Worm (Caenorhabditis elegans) whole organism, L4 larva: ENCODE data around the gene clp-2.

ENCODE experiments used
- F37D6.2 ChIP-seq: sonication (generic microtip); optimal IDR thresholded peaks from 2 replicates; lab custom pipeline; 2016; ENCODE audit warnings: mild to moderate bottlenecking, missing genetic modification characterization, missing compliant biosample characterization
- F44E2.7 ChIP-seq: fragments of 200-800 bp; sonication (Bioruptor generic); IDR thresholded peaks from 2 replicates; pipeline ENCODE4 v2.1.2; 2022; ENCODE audit warnings: missing genetic modification characterization, missing compliant biosample characterization
- aha-1 ChIP-seq: fragments of 150-350 bp; peaks from one replicate; lab custom pipeline; 2014; ENCODE audit warnings: missing biosample characterization, missing genetic modification characterization
- ama-1 ChIP-seq: fragments of 150-350 bp; optimal IDR thresholded peaks from 2 replicates; lab custom pipeline; 2014; ENCODE audit warnings: inconsistent platforms, mixed read lengths
- ceh-20 ChIP-seq: fragments of 200-800 bp; sonication (Bioruptor generic); IDR thresholded peaks from 2 replicates; pipeline ENCODE4 v1.3.6; 2022; ENCODE audit warnings: missing genetic modification reagents, missing genetic modification characterization, missing compliant biosample characterization
- ceh-28 ChIP-seq: fragments of 150-350 bp; optimal IDR thresholded peaks from 2 replicates; lab custom pipeline; 2014; ENCODE audit warnings: missing biosample characterization, missing genetic modification reagents, missing genetic modification characterization
- ceh-32 ChIP-seq: sonication (generic microtip); optimal IDR thresholded peaks from 2 replicates; lab custom pipeline; 2016; ENCODE audit warnings: mild to moderate bottlenecking, missing genetic modification characterization, missing compliant biosample characterization; ENCODE audit not compliant: poor library complexity
- ces-1 ChIP-seq: fragments of 150-350 bp; sonication (generic microtip); optimal IDR thresholded peaks from 4 replicates; lab custom pipeline; 2014; ENCODE audit warnings: missing biosample characterization, missing genetic modification reagents, missing genetic modification characterization
- ctbp-1 ChIP-seq: fragments of 200-800 bp; sonication (Bioruptor generic); IDR thresholded peaks from 2 replicates; pipeline ENCODE4 v1.3.6; 2022; ENCODE audit warnings: missing genetic modification reagents, missing genetic modification characterization, missing compliant biosample characterization
- dmd-6 ChIP-seq: fragments of 200-800 bp; sonication (Bioruptor generic); IDR thresholded peaks from 2 replicates; pipeline ENCODE4 v1.3.6; 2022; ENCODE audit warnings: missing genetic modification reagents, missing genetic modification characterization, missing compliant biosample characterization
- dmd-8 ChIP-seq: fragments of 200-800 bp; sonication (Bioruptor generic); IDR thresholded peaks from 2 replicates; pipeline ENCODE4 v1.3.6; 2022; ENCODE audit warnings: missing genetic modification characterization, missing compliant biosample characterization
- dpl-1 ChIP-seq: fragments of 150-350 bp; optimal IDR thresholded peaks from 2 replicates; lab custom pipeline; 2014; ENCODE audit warnings: missing biosample characterization, missing genetic modification reagents, missing genetic modification characterization
- dve-1 ChIP-seq: sonication (generic microtip); optimal IDR thresholded peaks from 2 replicates; lab custom pipeline; 2017; ENCODE audit warnings: antibody characterized with exemption, mild to moderate bottlenecking, missing genetic modification characterization, missing compliant biosample characterization; ENCODE audit not compliant: insufficient read depth
- egl-43 ChIP-seq: fragments of 200-800 bp; sonication (Bioruptor generic); IDR thresholded peaks from 2 replicates; pipeline ENCODE4 v1.3.6; 2022; ENCODE audit warnings: missing genetic modification reagents, missing genetic modification characterization, missing compliant biosample characterization
- fkh-10 ChIP-seq: fragments of 150-350 bp; optimal IDR thresholded peaks from 2 replicates; lab custom pipeline; 2014; ENCODE audit warnings: missing biosample characterization, missing genetic modification reagents, missing genetic modification characterization
- gei-8 ChIP-seq: fragments of 200-800 bp; sonication (Bioruptor generic); optimal IDR thresholded peaks from 2 replicates; lab custom pipeline; 2018; ENCODE audit warnings: mild to moderate bottlenecking, missing genetic modification characterization, missing compliant biosample characterization
- hif-1 ChIP-seq, 2 experiments: sonication (generic microtip); optimal IDR thresholded peaks; 2 replicates each; lab custom pipeline; 2016 to 2017; ENCODE audit warnings: missing compliant biosample characterization in 2 of 2, missing genetic modification characterization in 2 of 2, missing genetic modification reagents in 2 of 2, missing genotype in 2 of 2, mild to moderate bottlenecking in 1 of 2
- hlh-11 ChIP-seq: fragments of 200-800 bp; sonication (Bioruptor generic); optimal IDR thresholded peaks from 2 replicates; lab custom pipeline; 2018; ENCODE audit warnings: mild to moderate bottlenecking, missing genetic modification characterization, missing compliant biosample characterization
- hlh-30 ChIP-seq: sonication (generic microtip); optimal IDR thresholded peaks from 2 replicates; lab custom pipeline; 2017; ENCODE audit warnings: antibody characterized with exemption, mild to moderate bottlenecking, missing genetic modification characterization, missing compliant biosample characterization; ENCODE audit not compliant: insufficient read depth
- hmg-1.1 ChIP-seq: fragments of 200-800 bp; sonication (Bioruptor generic); IDR thresholded peaks from 2 replicates; pipeline ENCODE4 v1.3.6; 2022; ENCODE audit warnings: missing genetic modification reagents, missing genetic modification characterization, missing compliant biosample characterization
- lin-38 ChIP-seq: fragments of 200-800 bp; sonication (Bioruptor generic); IDR thresholded peaks from 2 replicates; pipeline ENCODE4 v1.3.6; 2022; ENCODE audit warnings: missing genetic modification reagents, missing genetic modification characterization, missing compliant biosample characterization
- lsy-2 ChIP-seq, 2 experiments: fragments of 150-350 bp in 1 of 2; sonication (generic microtip) in 1 of 2; optimal IDR thresholded peaks; 2 replicates each; lab custom pipeline; 2014 to 2017; ENCODE audit warnings: missing biosample characterization in 2 of 2, missing genetic modification characterization in 2 of 2
- mdl-1 ChIP-seq, 2 experiments: fragments of 150-350 bp in 1 of 2; sonication (generic microtip) in 1 of 2; optimal IDR thresholded peaks; 2 replicates each; lab custom pipeline; 2014 to 2017; ENCODE audit warnings: missing biosample characterization in 2 of 2, missing genetic modification characterization in 2 of 2
- mep-1 ChIP-seq: fragments of 150-350 bp; sonication (generic microtip); optimal IDR thresholded peaks from 3 replicates; lab custom pipeline; 2014; ENCODE audit warnings: missing biosample characterization, missing genetic modification characterization
- mxl-2 ChIP-seq: fragments of 200-800 bp; sonication (Bioruptor generic); conservative IDR thresholded peaks from 2 replicates; pipeline ENCODE4 v1.3.6; 2022; ENCODE audit warnings: missing genetic modification reagents, missing genetic modification characterization, missing compliant biosample characterization
- nhr-10 ChIP-seq: fragments of 150-350 bp; optimal IDR thresholded peaks from 2 replicates; lab custom pipeline; 2014; ENCODE audit warnings: missing biosample characterization, missing genetic modification characterization
- nhr-11 ChIP-seq: fragments of 150-350 bp; optimal IDR thresholded peaks from 2 replicates; lab custom pipeline; 2014; ENCODE audit warnings: missing biosample characterization, missing genetic modification characterization
- nhr-111 ChIP-seq: fragments of 200-800 bp; sonication (Bioruptor generic); optimal IDR thresholded peaks from 2 replicates; lab custom pipeline; 2018; ENCODE audit warnings: mild to moderate bottlenecking, missing genetic modification characterization, missing compliant biosample characterization
- nhr-237 ChIP-seq: sonication (generic microtip); optimal IDR thresholded peaks from 2 replicates; lab custom pipeline; 2017; ENCODE audit warnings: missing biosample characterization, missing genetic modification characterization
- nhr-6 ChIP-seq: fragments of 150-350 bp; optimal IDR thresholded peaks from 2 replicates; lab custom pipeline; 2014; ENCODE audit warnings: missing biosample characterization, missing genetic modification characterization
- nhr-76 ChIP-seq: fragments of 150-350 bp; optimal IDR thresholded peaks from 2 replicates; lab custom pipeline; 2014; ENCODE audit warnings: missing biosample characterization, missing genetic modification characterization
- rbr-2 ChIP-seq: sonication (generic microtip); optimal IDR thresholded peaks from 2 replicates; lab custom pipeline; 2016; ENCODE audit warnings: missing genotype, missing genetic modification characterization, missing compliant biosample characterization
- set-16 ChIP-seq: fragments of 200-800 bp; sonication (Bioruptor generic); IDR thresholded peaks from 2 replicates; pipeline ENCODE4 v1.3.6; 2022; ENCODE audit warnings: missing genetic modification reagents, missing genetic modification characterization, missing compliant biosample characterization
- snpc-4 ChIP-seq: fragments of 150-350 bp; optimal IDR thresholded peaks from 2 replicates; lab custom pipeline; 2014; ENCODE audit warnings: missing biosample characterization, missing genetic modification characterization
- tra-1 ChIP-seq: fragments of 200-800 bp; sonication (Bioruptor generic); IDR thresholded peaks from 2 replicates; pipeline ENCODE4 v1.3.6; 2022; ENCODE audit warnings: missing genetic modification reagents, missing genetic modification characterization, missing compliant biosample characterization
- unc-130 ChIP-seq: sonication (generic microtip); optimal IDR thresholded peaks from 2 replicates; lab custom pipeline; 2016; ENCODE audit warnings: missing genetic modification reagents, missing genetic modification characterization, missing compliant biosample characterization
- zfp-2 ChIP-seq: sonication (generic microtip); optimal IDR thresholded peaks from 2 replicates; lab custom pipeline; 2016; ENCODE audit warnings: mild to moderate bottlenecking, missing genetic modification characterization, missing compliant biosample characterization
- zip-11 ChIP-seq: fragments of 200-800 bp; sonication (Bioruptor generic); IDR thresholded peaks from 2 replicates; pipeline ENCODE4 v1.3.6; 2022; ENCODE audit warnings: missing genetic modification characterization, missing compliant biosample characterization
- ztf-11 ChIP-seq: fragments of 150-350 bp; optimal IDR thresholded peaks from 2 replicates; lab custom pipeline; 2014; ENCODE audit warnings: missing biosample characterization, missing genetic modification characterization

clp-2 gene

ce11 chrIII:4658384-4658844, 45.4 kb downstream of the clp-2 start, which contains the start of gene cdka-1:
Gene cdka-1, plus strand, starts transcription at chrIII:4658794.
- TF ChIP-seq F37D6.2 (tag; lab: Kevin White, UChicago) (peak; percentile 13), hlh-30 (tag; lab: Kevin White, UChicago) (peak; percentile 9), lsy-2 (tag; optimal IDR thresholded peaks at IDR 0.05; lab: Kevin White, UChicago) (peak in 1 of 2 experiments; percentile 35), ctbp-1 (0 out of 2 replicates have a peak, but pooled peaks have one; percentile 31), set-16 (GFP tag; lab: Robert Waterston, UW) (no peak), mep-1 (tag; lab: Kevin White, UChicago) (peak; percentile 15), rbr-2 (tag; lab: Kevin White, UChicago) (peak; percentile 12), snpc-4 (tag; lab: Kevin White, UChicago) (no peak), ceh-32 (no peak), ces-1 (GFP tag; lab: Kevin White, UChicago) (peak; percentile 81)

DNA sequence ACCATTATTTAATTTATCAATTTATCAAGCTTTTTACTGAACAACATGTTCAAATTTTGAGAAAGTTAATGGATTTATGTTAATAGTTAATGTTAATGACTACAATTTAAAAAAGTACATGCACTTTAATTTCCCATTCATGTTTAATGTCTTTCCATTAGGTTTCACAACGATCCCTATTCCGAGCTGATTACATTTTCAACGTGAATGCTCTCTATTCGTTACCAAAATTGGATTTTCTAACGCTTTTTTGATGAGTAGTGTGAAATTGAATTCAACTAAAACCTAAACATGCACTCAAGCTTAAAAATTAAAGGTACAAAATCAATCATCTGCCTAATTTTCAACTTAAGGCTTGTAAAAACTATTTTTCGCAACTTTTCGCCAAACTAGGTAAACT, 46.4 kb downstream of the clp-2 start:
- TF ChIP-seq ces-1 (GFP tag; lab: Kevin White, UChicago) (peak; percentile 90), tra-1 (GFP tag; lab: Robert Waterston, UW) (no peak)

DNA sequence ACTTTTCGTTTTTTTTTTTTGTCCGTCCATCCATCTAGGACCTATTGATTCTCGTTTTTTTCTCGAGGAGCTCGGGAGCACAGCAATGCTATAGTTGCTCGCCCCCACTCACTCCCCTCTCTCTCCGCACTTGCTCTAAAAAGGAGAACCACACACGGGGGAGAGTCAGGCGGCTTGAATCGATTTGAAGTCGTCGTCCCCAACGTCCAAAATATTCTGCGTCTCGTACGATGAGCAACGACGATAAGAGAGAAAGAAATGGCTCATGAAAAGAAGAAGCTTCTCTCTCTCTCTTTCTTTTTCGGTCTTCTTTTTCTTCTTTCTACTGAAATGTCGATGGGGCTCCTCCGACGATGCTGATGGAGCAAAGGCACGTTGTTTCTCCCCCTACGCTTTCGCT, 47.4 kb downstream of the clp-2 start:
- TF ChIP-seq ceh-28 (tag; lab: Kevin White, UChicago) (peak; percentile 53), hlh-30 (tag; lab: Kevin White, UChicago) (peak; percentile 81), dpl-1 (GFP tag; lab: Kevin White, UChicago) (peak; percentile 18), ctbp-1 (peak; percentile 65; the same call in 1 of the 2 replicates), mxl-2 (GFP tag; lab: Robert Waterston, UW) (no peak), ama-1 (no peak), nhr-6 (no peak), nhr-10 (tag; lab: Kevin White, UChicago) (no peak), hlh-11 (tag; lab: Kevin White, UChicago) (peak; percentile 22), nhr-11 (peak; percentile 9), zip-11 (no peak), aha-1 (tag; lab: Kevin White, UChicago) (peak; percentile 97), hif-1 (tag; optimal IDR thresholded peaks at IDR 0.05; lab: Kevin White, UChicago) (peak in 1 of 2 experiments; percentile 28), F37D6.2 (tag; lab: Kevin White, UChicago) (peak; percentile 53), mdl-1 (tag; optimal IDR thresholded peaks at IDR 0.05; lab: Kevin White, UChicago) (peak in 1 of 2 experiments; percentile 65), ztf-11 (tag; lab: Kevin White, UChicago) (no peak), nhr-237 (tag; lab: Kevin White, UChicago) (no peak), egl-43 (GFP tag; lab: Robert Waterston, UW) (peak; percentile 69; the same call in 1 of the 2 replicates), lin-38 (GFP tag; lab: Robert Waterston, UW) (no peak), ceh-20 (GFP tag; lab: Robert Waterston, UW) (0 out of 2 replicates have a peak, but pooled peaks have one; percentile 53), hmg-1.1 (GFP tag; lab: Robert Waterston, UW) (peak; percentile 73), dmd-6 (GFP tag; lab: Robert Waterston, UW) (0 out of 2 replicates have a peak, but pooled peaks have one; percentile 5), fkh-10 (GFP tag; lab: Kevin White, UChicago) (peak; percentile 62), lsy-2 (tag; optimal IDR thresholded peaks at IDR 0.05; lab: Kevin White, UChicago) (peak; percentile 5 to 61), gei-8 (GFP tag; lab: Kevin White, UChicago) (no peak), F44E2.7 (GFP tag; lab: Robert Waterston, UW) (no peak), unc-130 (GFP tag; lab: Kevin White, UChicago) (no peak), mep-1 (tag; lab: Kevin White, UChicago) (peak; percentile 63), dve-1 (tag; lab: Kevin White, UChicago) (no peak), rbr-2 (tag; lab: Kevin White, UChicago) (peak; percentile 82), dmd-8 (GFP tag; lab: Robert Waterston, UW) (no peak), nhr-76 (tag; lab: Kevin White, UChicago) (no peak), nhr-111 (GFP tag; lab: Kevin White, UChicago) (no peak), zfp-2 (tag; lab: Kevin White, UChicago) (no peak)
